Worm (Caenorhabditis elegans): ENCODE data around the gene eat-4.

DNA sequence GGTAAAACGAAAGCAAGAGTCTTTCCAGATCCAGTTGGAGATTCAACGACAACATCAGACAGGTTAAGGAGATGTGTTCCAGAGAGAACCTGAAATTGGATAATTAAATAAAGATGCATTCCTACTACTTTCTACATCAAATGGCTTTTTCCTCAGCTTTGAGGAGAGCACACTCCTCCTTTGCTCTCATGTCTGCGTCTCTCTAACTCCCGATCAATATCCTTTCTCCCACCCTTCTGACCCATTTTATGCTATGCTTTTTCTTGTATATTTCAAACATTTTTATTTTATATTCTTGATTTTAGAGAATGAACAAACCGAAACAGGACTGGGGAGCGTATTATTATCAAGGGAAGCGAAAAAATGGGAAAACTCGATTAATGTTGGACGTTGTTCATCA, 7.2 kb downstream of the eat-4 start, which contains the start of gene ZK512.11:
- TF ChIP-seq nhr-237 (tag; optimal IDR thresholded peaks at IDR 0.05) (no peak), unc-62 (GFP tag; optimal IDR thresholded peaks at IDR 0.05) (no peak), ceh-82 (tag; optimal IDR thresholded peaks at IDR 0.05) (no peak), ama-1 (optimal IDR thresholded peaks at IDR 0.05) (no peak), snpc-4 (tag; optimal IDR thresholded peaks at IDR 0.05) (no peak), nhr-6 (tag; optimal IDR thresholded peaks at IDR 0.05) (no peak), nhr-11 (tag; optimal IDR thresholded peaks at IDR 0.05) (no peak), elt-1 (tag; optimal IDR thresholded peaks at IDR 0.05) (no peak), lin-13 (GFP tag; optimal IDR thresholded peaks at IDR 0.05) (no peak)

All from whole organism, L2 larva.